Worm (Caenorhabditis elegans) whole organism, L2 larva: ENCODE data around the gene wht-2.

Source experiments
- C34F6.9 ChIP-seq: fragments of 150-350 bp; optimal IDR thresholded peaks from 2 replicates; lab custom pipeline; 2014; ENCODE audit warnings: missing biosample characterization, missing genetic modification characterization
- alr-1 ChIP-seq: fragments of 150-350 bp; optimal IDR thresholded peaks from 2 replicates; lab custom pipeline; 2014; ENCODE audit warnings: missing biosample characterization, missing genetic modification characterization
- ama-1 ChIP-seq: fragments of 150-350 bp; optimal IDR thresholded peaks from 2 replicates; lab custom pipeline; 2018; ENCODE audit warnings: inconsistent platforms
- blmp-1 ChIP-seq: sonication (generic microtip); optimal IDR thresholded peaks from 2 replicates; lab custom pipeline; 2017; ENCODE audit warnings: missing genetic modification characterization, mild to moderate bottlenecking, missing compliant biosample characterization, antibody characterized with exemption, moderate library complexity; ENCODE audit not compliant: insufficient read depth
- fos-1 ChIP-seq: fragments of 150-350 bp; optimal IDR thresholded peaks from 2 replicates; lab custom pipeline; 2014; ENCODE audit warnings: missing biosample characterization, missing genetic modification characterization
- mdl-1 ChIP-seq, 2 experiments: fragments of 150-350 bp in 1 of 2; sonication (generic microtip) in 1 of 2; optimal IDR thresholded peaks; 2 replicates each; lab custom pipeline; 2017; ENCODE audit warnings: missing biosample characterization in 2 of 2, missing genetic modification characterization in 2 of 2
- nhr-12 ChIP-seq: fragments of 150-350 bp; optimal IDR thresholded peaks from 2 replicates; lab custom pipeline; 2014; ENCODE audit warnings: missing biosample characterization, missing genetic modification characterization
- nhr-237 ChIP-seq: fragments of 150-350 bp; optimal IDR thresholded peaks from 2 replicates; lab custom pipeline; 2014; ENCODE audit warnings: missing biosample characterization, missing genetic modification characterization
- snpc-4 ChIP-seq: fragments of 150-350 bp; optimal IDR thresholded peaks from 2 replicates; lab custom pipeline; 2014; ENCODE audit warnings: missing biosample characterization, missing genetic modification characterization
- unc-55 ChIP-seq: fragments of 150-350 bp; sonication (generic microtip); optimal IDR thresholded peaks from 3 replicates; lab custom pipeline; 2014; ENCODE audit warnings: missing biosample characterization, missing genetic modification reagents, missing genetic modification characterization
- ztf-11 ChIP-seq: sonication (generic microtip); optimal IDR thresholded peaks from 2 replicates; lab custom pipeline; 2017; ENCODE audit warnings: missing biosample characterization, missing genetic modification characterization

- TF ChIP-seq ztf-11 (tag; lab: Kevin White, UChicago): no peak
- TF ChIP-seq fos-1 (tag; lab: Kevin White, UChicago): no peak
- no peak for TF ChIP-seq C34F6.9 (tag; lab: Kevin White, UChicago)
- no peak for TF ChIP-seq blmp-1 (tag; lab: Kevin White, UChicago)
- TF ChIP-seq snpc-4 (tag; lab: Kevin White, UChicago): no peak
- no peak for TF ChIP-seq alr-1 (tag; lab: Kevin White, UChicago)
- TF ChIP-seq unc-55: no peak
- no peak for TF ChIP-seq nhr-237
- no peak for TF ChIP-seq mdl-1 (tag; optimal IDR thresholded peaks at IDR 0.05; lab: Kevin White, UChicago)
- no peak for TF ChIP-seq nhr-12 (tag; lab: Kevin White, UChicago)
- no peak for TF ChIP-seq ama-1 (lab: Kevin White, UChicago)
These were observed 1.8 kb downstream of the wht-2 start for ce11 chrIV:11472023-11472422.
